Fruit fly (Drosophila melanogaster): ENCODE results near the gene Gyc89Db.

Gyc89Db gene

DNA sequence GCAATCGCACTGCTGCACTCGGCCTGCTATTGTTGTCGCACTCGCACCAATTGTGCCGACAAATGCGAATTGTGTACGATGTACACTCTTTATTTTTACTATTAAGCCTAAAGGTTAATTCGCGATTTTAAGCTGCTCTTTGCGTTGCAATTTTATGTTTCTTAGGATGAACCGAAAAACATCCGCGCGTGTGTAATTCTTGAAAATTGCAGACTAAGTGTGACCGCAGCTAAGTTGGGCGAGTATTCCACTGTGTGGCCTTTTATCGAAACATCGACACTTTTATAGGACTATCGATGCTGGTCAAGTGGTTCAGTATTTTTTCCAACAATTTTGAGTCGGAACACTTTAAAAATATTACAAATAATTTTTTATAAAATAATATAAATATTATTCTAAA is 23.3 kb upstream of the Gyc89Db start, which contains the start of gene Pak3 (continued):
- TF ChIP-seq CG42726 (GFP tag; IDR thresholded peaks at IDR 0.05; ENCODE audit: partially characterized antibody) (peak; percentile 73), YL-1 (GFP tag; optimal IDR thresholded peaks at IDR 0.05) (no peak), CG13424 (tag; optimal IDR thresholded peaks at IDR 0.05) (no peak), Sox100B (GFP tag; optimal IDR thresholded peaks at IDR 0.05) (no peak), CG6654 (GFP tag; optimal IDR thresholded peaks at IDR 0.05) (no peak), CG6683 (GFP tag; optimal IDR thresholded peaks at IDR 0.05) (no peak), CG1602 (GFP tag; optimal IDR thresholded peaks at IDR 0.05) (no peak), Gug (GFP tag; IDR thresholded peaks at IDR 0.05) (no peak), CG8765 (GFP tag; IDR thresholded peaks at IDR 0.05) (no peak), seq (GFP tag; IDR thresholded peaks at IDR 0.05) (no peak), slbo (GFP tag; IDR thresholded peaks at IDR 0.05) (no peak), BEAF-32 (GFP tag; optimal IDR thresholded peaks at IDR 0.05) (peak; percentile 79), stwl (tag; optimal IDR thresholded peaks at IDR 0.05) (peak; percentile 77), sqz (GFP tag; optimal IDR thresholded peaks at IDR 0.05) (no peak), Fer1 (GFP tag; optimal IDR thresholded peaks at IDR 0.05) (peak; percentile 19), CoRest (tag; optimal IDR thresholded peaks at IDR 0.05) (peak; percentile 45), Trl (optimal IDR thresholded peaks at IDR 0.05) (no peak), Trl (GFP tag; optimal IDR thresholded peaks at IDR 0.05) (no peak), CG7839 (tag; optimal IDR thresholded peaks at IDR 0.05) (no peak), inv (GFP tag; IDR thresholded peaks at IDR 0.05; ENCODE audit: partially characterized antibody) (peak; percentile 67), danr (GFP tag; IDR thresholded peaks at IDR 0.05) (no peak), bowl (GFP tag; IDR thresholded peaks at IDR 0.05) (no peak), CG17385 (GFP tag; optimal IDR thresholded peaks at IDR 0.05) (peak; percentile 6), hbn (GFP tag; IDR thresholded peaks at IDR 0.05; ENCODE audit: partially characterized antibody) (peak; percentile 80), NfI (GFP tag; optimal IDR thresholded peaks at IDR 0.05) (peak; percentile 3), sens (GFP tag) (peak; percentile 81), CG13894 (tag; optimal IDR thresholded peaks at IDR 0.05) (no peak), Lhr (GFP tag; optimal IDR thresholded peaks at IDR 0.05) (peak; percentile 32), CG7963 (GFP tag; IDR thresholded peaks at IDR 0.05; ENCODE audit: partially characterized antibody) (peak; percentile 68; the same call in 2 of the 3 replicates), CG4854 (GFP tag; optimal IDR thresholded peaks at IDR 0.05) (no peak), tgo (GFP tag; IDR thresholded peaks at IDR 0.05) (no peak), CG14710 (tag; optimal IDR thresholded peaks at IDR 0.05) (peak; percentile 90), zf30C (GFP tag; optimal IDR thresholded peaks at IDR 0.05) (no peak), CG13123 (GFP tag; optimal IDR thresholded peaks at IDR 0.05) (no peak), CG31365 (tag; optimal IDR thresholded peaks at IDR 0.05) (peak; percentile 0), gcm2 (GFP tag; optimal IDR thresholded peaks at IDR 0.05) (no peak), fd96Cb (tag; optimal IDR thresholded peaks at IDR 0.05) (no peak), vfl (GFP tag; optimal IDR thresholded peaks at IDR 0.05) (no peak), bab2 (GFP tag; optimal IDR thresholded peaks at IDR 0.05) (no peak), chinmo (GFP tag; IDR thresholded peaks at IDR 0.05; ENCODE audit: partially characterized antibody) (no peak; the same call in 2 of the 4 replicates), gro (GFP tag; optimal IDR thresholded peaks at IDR 0.05) (no peak), Dll (GFP tag; IDR thresholded peaks at IDR 0.05; ENCODE audit: partially characterized antibody) (peak; percentile 60; the same call in 3 of the 4 replicates), Hr78 (GFP tag; optimal IDR thresholded peaks at IDR 0.05) (no peak), CG16813 (GFP tag; IDR thresholded peaks at IDR 0.05; ENCODE audit: partially characterized antibody) (peak; percentile 63), eve (GFP tag; optimal IDR thresholded peaks at IDR 0.05) (no peak), CG31388 (GFP tag; optimal IDR thresholded peaks at IDR 0.05) (no peak), jigr1 (GFP tag; IDR thresholded peaks at IDR 0.05) (no peak; the same call in 2 of the 3 replicates), CG13287 (GFP tag; IDR thresholded peaks at IDR 0.05; ENCODE audit: partially characterized antibody) (peak; percentile 79), kah (GFP tag; optimal IDR thresholded peaks at IDR 0.05) (no peak), her (GFP tag; optimal IDR thresholded peaks at IDR 0.05) (no peak)

Data from whole organism, embryonic.